Fruit fly (Drosophila melanogaster): ENCODE data around the gene CG13005.

Gene CG13005

dm6 chrX:16822080-16822479 is 18.6 kb downstream of the CG13005 start (continued):
- TF ChIP-seq CG11723 (GFP tag; optimal IDR thresholded peaks at IDR 0.05) (no peak), CG11085 (GFP tag; IDR thresholded peaks at IDR 0.05) (0 out of 2 replicates have a peak, but pooled peaks have one; percentile 18), tio (GFP tag; optimal IDR thresholded peaks at IDR 0.05) (peak; percentile 38), wdn (GFP tag; IDR thresholded peaks at IDR 0.05) (no peak), Eip74EF (GFP tag; optimal IDR thresholded peaks at IDR 0.05) (peak in 1 of 2 experiments; percentile 38), phol (tag; optimal IDR thresholded peaks at IDR 0.05) (peak; percentile 56), tap (tag; optimal IDR thresholded peaks at IDR 0.05) (peak; percentile 50), Oli (tag; optimal IDR thresholded peaks at IDR 0.05) (peak; percentile 52), nerfin-1 (tag; optimal IDR thresholded peaks at IDR 0.05) (peak; percentile 1), Hr39 (optimal IDR thresholded peaks at IDR 0.05) (no peak), CG11504 (tag; optimal IDR thresholded peaks at IDR 0.05) (peak; percentile 77), CG11456 (GFP tag; IDR thresholded peaks at IDR 0.05) (no peak), CG18599 (GFP tag; optimal IDR thresholded peaks at IDR 0.05) (peak; percentile 58), CG14710 (tag; optimal IDR thresholded peaks at IDR 0.05) (peak; percentile 20), lov (optimal IDR thresholded peaks at IDR 0.05) (no peak), lov (GFP tag; IDR thresholded peaks at IDR 0.05) (no peak), CG11695 (GFP tag; IDR thresholded peaks at IDR 0.05) (peak; percentile 67), Nf-YB (GFP tag; optimal IDR thresholded peaks at IDR 0.05) (peak; percentile 3), HmgD (GFP tag; optimal IDR thresholded peaks at IDR 0.05) (no peak), rib (GFP tag; IDR thresholded peaks at IDR 0.05) (no peak), bbx (GFP tag; IDR thresholded peaks at IDR 0.05; ENCODE audit: partially characterized antibody) (no peak), CG32772 (GFP tag; IDR thresholded peaks at IDR 0.05) (peak; percentile 58; the same call in 1 of the 2 replicates), CG2120 (GFP tag; optimal IDR thresholded peaks at IDR 0.05) (peak; percentile 29), CG14014 (GFP tag; IDR thresholded peaks at IDR 0.05) (peak; percentile 48; the same call in 1 of the 2 replicates), CG6254 (GFP tag; optimal IDR thresholded peaks at IDR 0.05) (peak; percentile 25), klu (GFP tag; IDR thresholded peaks at IDR 0.05) (0 out of 2 replicates have a peak, but pooled peaks have one; percentile 10), gro (GFP tag; optimal IDR thresholded peaks at IDR 0.05) (no peak), nom (GFP tag; optimal IDR thresholded peaks at IDR 0.05) (peak; percentile 34), Dbx (GFP tag; IDR thresholded peaks at IDR 0.05) (0 out of 3 replicates have a peak, but pooled peaks have one; percentile 31), CG2712 (tag; optimal IDR thresholded peaks at IDR 0.05) (peak; percentile 61), D19B (GFP tag; optimal IDR thresholded peaks at IDR 0.05) (no peak), CG32767 (GFP tag; IDR thresholded peaks at IDR 0.05) (0 out of 2 replicates have a peak, but pooled peaks have one; percentile 35), CG10979 (tag; optimal IDR thresholded peaks at IDR 0.05) (peak; percentile 57), CG11398 (GFP tag; optimal IDR thresholded peaks at IDR 0.05) (no peak), fd3F (GFP tag; optimal IDR thresholded peaks at IDR 0.05) (peak; percentile 41), jigr1 (GFP tag; IDR thresholded peaks at IDR 0.05) (no peak), CG17568 (GFP tag; optimal IDR thresholded peaks at IDR 0.05) (peak; percentile 9), CG2889 (GFP tag; IDR thresholded peaks at IDR 0.05) (0 out of 3 replicates have a peak, but pooled peaks have one; percentile 46), ssp (GFP tag; IDR thresholded peaks at IDR 0.05) (no peak), D19A (tag; optimal IDR thresholded peaks at IDR 0.05) (peak; percentile 37), chm (GFP tag; IDR thresholded peaks at IDR 0.05) (no peak), Nf-YA (GFP tag; IDR thresholded peaks at IDR 0.05) (peak; percentile 42; the same call in 1 of the 2 replicates), otp (GFP tag; IDR thresholded peaks at IDR 0.05) (0 out of 3 replicates have a peak, but pooled peaks have one; percentile 41), Hsf (GFP tag; optimal IDR thresholded peaks at IDR 0.05) (peak; percentile 15), NK7.1 (GFP tag; optimal IDR thresholded peaks at IDR 0.05) (no peak), CG17186 (GFP tag; optimal IDR thresholded peaks at IDR 0.05) (no peak), Hr51 (GFP tag; optimal IDR thresholded peaks at IDR 0.05) (peak in 1 of 2 experiments; percentile 70), gce (GFP tag; IDR thresholded peaks at IDR 0.05) (no peak), CG7556 (GFP tag; optimal IDR thresholded peaks at IDR 0.05) (peak; percentile 45), HLH4C (GFP tag; IDR thresholded peaks at IDR 0.05; ENCODE audit: partially characterized antibody) (no peak)

All from whole organism, embryonic.